Fruit fly (Drosophila melanogaster) whole organism, embryonic: Measurements from ENCODE around the gene Lcp65Ag1.

Source experiments
- CG11560 ChIP-seq: fragments of 200-800 bp; sonication (Bioruptor generic); IDR thresholded peaks from 3 replicates; pipeline ENCODE4 v1.3.6; 2022; ENCODE audit warnings: missing biosample characterization, missing genetic modification characterization
- CG13775 ChIP-seq: fragments of 200-800 bp; sonication (Bioruptor generic); optimal IDR thresholded peaks from 3 replicates; lab custom pipeline; 2017; ENCODE audit warnings: missing biosample characterization, mild to moderate bottlenecking, missing genetic modification characterization
- CG14050 ChIP-seq: fragments of 200-800 bp; sonication (Bioruptor generic); IDR thresholded peaks from 3 replicates; pipeline ENCODE4 v1.3.6; 2022; ENCODE audit warnings: missing biosample characterization, missing genetic modification characterization
- CG15269 ChIP-seq: fragments of 200-800 bp; sonication (Bioruptor generic); optimal IDR thresholded peaks from 2 replicates; lab custom pipeline; 2018; ENCODE audit warnings: missing biosample characterization, mild to moderate bottlenecking, missing genetic modification characterization, moderate library complexity
- CG15696 ChIP-seq: fragments of 200-800 bp; sonication (Bioruptor generic); optimal IDR thresholded peaks from 2 replicates; lab custom pipeline; 2019; ENCODE audit warnings: missing biosample characterization, mild to moderate bottlenecking, missing genetic modification characterization, moderate library complexity
- CG2889 ChIP-seq: fragments of 200-800 bp; sonication (Bioruptor generic); IDR thresholded peaks from 3 replicates; pipeline ENCODE4 v1.3.6; 2022; ENCODE audit warnings: missing biosample characterization, missing genetic modification characterization
- CG30020 ChIP-seq: fragments of 200-800 bp; optimal IDR thresholded peaks from 2 replicates; lab custom pipeline; 2019; ENCODE audit warnings: missing biosample characterization, mild to moderate bottlenecking, missing genetic modification characterization, moderate library complexity
- CG30403 ChIP-seq: fragments of 200-800 bp; sonication (Bioruptor generic); optimal IDR thresholded peaks from 3 replicates; lab custom pipeline; 2016; ENCODE audit warnings: missing biosample characterization, missing genetic modification characterization
- CG3838 ChIP-seq: fragments of 200-800 bp; sonication (Bioruptor generic); optimal IDR thresholded peaks from 3 replicates; lab custom pipeline; 2016; ENCODE audit warnings: missing biosample characterization, missing genetic modification characterization
- CG6272 ChIP-seq: fragments of 200-800 bp; sonication (Bioruptor generic); IDR thresholded peaks from 2 replicates; pipeline ENCODE4 v1.3.6; 2022; ENCODE audit warnings: missing biosample characterization, missing genetic modification characterization
- Deaf1 ChIP-seq: fragments of 200-800 bp; optimal IDR thresholded peaks from 3 replicates; lab custom pipeline; 2019; ENCODE audit warnings: missing biosample characterization, mild to moderate bottlenecking, missing genetic modification characterization, moderate library complexity
- Elba2 ChIP-seq: fragments of 200-800 bp; sonication (Bioruptor generic); optimal IDR thresholded peaks from 3 replicates; lab custom pipeline; 2016; ENCODE audit warnings: missing biosample characterization, missing genetic modification characterization
- Ets65A ChIP-seq: fragments of 200-800 bp; sonication (Bioruptor generic); peaks from one replicate; lab custom pipeline; 2016; ENCODE audit warnings: missing biosample characterization, missing genetic modification characterization
- Ets97D ChIP-seq: fragments of 200-800 bp; sonication (Bioruptor generic); optimal IDR thresholded peaks from 3 replicates; lab custom pipeline; 2016; ENCODE audit warnings: missing biosample characterization, missing genetic modification characterization
- H2.0 ChIP-seq: fragments of 200-800 bp; sonication (Bioruptor generic); IDR thresholded peaks from 2 replicates; pipeline ENCODE4 v1.3.6; 2022; ENCODE audit warnings: missing biosample characterization, missing genetic modification characterization
- Hand ChIP-seq: fragments of 200-800 bp; sonication (Bioruptor generic); optimal IDR thresholded peaks from 2 replicates; lab custom pipeline; 2017; ENCODE audit warnings: mild to moderate bottlenecking, missing biosample characterization, missing genetic modification reagents, missing genetic modification characterization
- Jarid2 ChIP-seq: fragments of 200-800 bp; sonication (Bioruptor generic); optimal IDR thresholded peaks from 3 replicates; lab custom pipeline; 2017; ENCODE audit warnings: mild to moderate bottlenecking, missing biosample characterization, missing genetic modification reagents, missing genetic modification characterization
- MESR4 ChIP-seq: fragments of 200-800 bp; sonication (Bioruptor generic); optimal IDR thresholded peaks from 2 replicates; lab custom pipeline; 2018; ENCODE audit warnings: missing biosample characterization, mild to moderate bottlenecking, missing genetic modification characterization, moderate library complexity
- Max ChIP-seq: fragments of 200-800 bp; sonication (Bioruptor generic); optimal IDR thresholded peaks from 2 replicates; lab custom pipeline; 2016; ENCODE audit warnings: missing biosample characterization, mild to moderate bottlenecking, missing genetic modification characterization
- Med ChIP-seq: fragments of 200-800 bp; sonication (Bioruptor generic); peaks from one replicate; lab custom pipeline; 2016; ENCODE audit warnings: missing biosample characterization, missing genetic modification characterization, mild to moderate bottlenecking, inconsistent platforms, moderate library complexity
- NC2α ChIP-seq: fragments of 200-800 bp; sonication (Bioruptor generic); optimal IDR thresholded peaks from 2 replicates; lab custom pipeline; 2016; ENCODE audit warnings: missing biosample characterization, missing genetic modification characterization
- Nf-YB ChIP-seq: fragments of 200-800 bp; sonication (Bioruptor generic); optimal IDR thresholded peaks from 3 replicates; lab custom pipeline; 2019; ENCODE audit warnings: missing biosample characterization, mild to moderate bottlenecking, missing genetic modification characterization, moderate library complexity
- Nf-YC ChIP-seq: fragments of 200-800 bp; optimal IDR thresholded peaks from 3 replicates; lab custom pipeline; 2019; ENCODE audit warnings: missing biosample characterization, mild to moderate bottlenecking, missing genetic modification characterization, moderate library complexity
- PHDP ChIP-seq: fragments of 200-800 bp; sonication (Bioruptor generic); optimal IDR thresholded peaks from 3 replicates; lab custom pipeline; 2018; ENCODE audit warnings: missing biosample characterization, mild to moderate bottlenecking, missing genetic modification characterization, moderate library complexity
- al ChIP-seq: fragments of 200-800 bp; sonication (Bioruptor generic); IDR thresholded peaks from 2 replicates; pipeline ENCODE4 v1.3.6; 2022; ENCODE audit warnings: missing biosample characterization, missing genetic modification characterization
- bab2 ChIP-seq: fragments of 200-800 bp; sonication (Bioruptor generic); optimal IDR thresholded peaks from 2 replicates; lab custom pipeline; 2016; ENCODE audit warnings: missing biosample characterization, missing genetic modification characterization
- bigmax ChIP-seq: fragments of 200-800 bp; sonication (Bioruptor generic); optimal IDR thresholded peaks from 2 replicates; lab custom pipeline; 2018; ENCODE audit warnings: missing biosample characterization, mild to moderate bottlenecking, missing genetic modification characterization
- btn ChIP-seq: fragments of 200-800 bp; sonication (Bioruptor generic); optimal IDR thresholded peaks from 2 replicates; lab custom pipeline; 2016; ENCODE audit warnings: missing biosample characterization, missing genetic modification characterization
- chinmo ChIP-seq: fragments of 200-800 bp; sonication (Bioruptor generic); IDR thresholded peaks from 4 replicates; pipeline ENCODE4 v1.3.6; 2022; ENCODE audit warnings: missing biosample characterization, missing genetic modification characterization; ENCODE audit not compliant: partially characterized antibody
- dan ChIP-seq: fragments of 200-800 bp; sonication (Bioruptor generic); IDR thresholded peaks from 2 replicates; pipeline ENCODE4 v1.3.6; 2022; ENCODE audit warnings: missing biosample characterization, missing genetic modification characterization
- dpn ChIP-seq, 2 experiments: fragments of 200-800 bp; sonication (Bioruptor generic); optimal IDR thresholded peaks; 3 replicates each; lab custom pipeline; 2016; ENCODE audit warnings: missing biosample characterization in 2 of 2, missing genetic modification characterization in 2 of 2
- dysf ChIP-seq: fragments of 200-800 bp; sonication (Bioruptor generic); IDR thresholded peaks from 3 replicates; pipeline ENCODE4 v1.3.6; 2022; ENCODE audit warnings: missing biosample characterization, missing genetic modification characterization
- ewg ChIP-seq: fragments of 200-800 bp; sonication (Bioruptor generic); optimal IDR thresholded peaks from 3 replicates; lab custom pipeline; 2017; ENCODE audit warnings: mild to moderate bottlenecking, missing biosample characterization, missing genetic modification reagents, missing genetic modification characterization
- grn ChIP-seq: fragments of 200-800 bp; sonication (Bioruptor generic); optimal IDR thresholded peaks from 3 replicates; lab custom pipeline; 2017; ENCODE audit warnings: missing biosample characterization, missing genetic modification characterization
- gt ChIP-seq: fragments of 200-800 bp; sonication (Bioruptor generic); IDR thresholded peaks from 2 replicates; pipeline ENCODE4 v1.3.6; 2022; ENCODE audit warnings: missing biosample characterization, missing genetic modification characterization
- hkb ChIP-seq, 2 experiments: fragments of 200-800 bp in 1 of 2; fragments of >200 bp in 1 of 2; sonication (Bioruptor generic) in 1 of 2; IDR thresholded peaks in 1 of 2; optimal IDR thresholded peaks in 1 of 2; 2 replicates each; pipeline versions ENCODE4 v1.3.6 to Lab custom; 2017 to 2022; ENCODE audit warnings: missing biosample characterization in 1 of 2, missing genetic modification characterization in 1 of 2
- lov ChIP-seq, 2 experiments: fragments of 200-800 bp in 1 of 2; fragments of >200 bp in 1 of 2; sonication (Bioruptor generic) in 1 of 2; IDR thresholded peaks in 1 of 2; optimal IDR thresholded peaks in 1 of 2; 2 replicates in 1 of 2; 3 replicates in 1 of 2; pipeline versions ENCODE4 v1.3.6 to Lab custom; 2017 to 2022; ENCODE audit warnings: missing biosample characterization in 1 of 2, missing genetic modification characterization in 1 of 2
- maf-S ChIP-seq: fragments of 200-800 bp; sonication (Bioruptor generic); optimal IDR thresholded peaks from 2 replicates; lab custom pipeline; 2016; ENCODE audit warnings: missing biosample characterization, missing genetic modification characterization
- nom ChIP-seq: fragments of 200-800 bp; sonication (Bioruptor generic); optimal IDR thresholded peaks from 2 replicates; lab custom pipeline; 2017; ENCODE audit warnings: missing biosample characterization, missing genetic modification characterization, mild to moderate bottlenecking, moderate library complexity, missing genetic modification reagents
- otp ChIP-seq: fragments of 200-800 bp; sonication (Bioruptor generic); IDR thresholded peaks from 3 replicates; pipeline ENCODE4, ENCODE4 v1.3.6; 2022; ENCODE audit warnings: missing biosample characterization, missing genetic modification characterization
- sc ChIP-seq, 3 experiments: fragments of >200 bp in 2 of 3; fragments of 200-800 bp in 1 of 3; sonication (Bioruptor generic) in 1 of 3; optimal IDR thresholded peaks; 2 replicates in 2 of 3; 3 replicates in 1 of 3; lab custom pipeline; 2017; ENCODE audit warnings: mild to moderate bottlenecking in 1 of 3, missing biosample characterization in 1 of 3, missing genetic modification characterization in 1 of 3, missing genetic modification reagents in 1 of 3
- seq ChIP-seq: fragments of 200-800 bp; sonication (Bioruptor generic); IDR thresholded peaks from 2 replicates; pipeline ENCODE4 v1.3.6; 2022; ENCODE audit warnings: missing biosample characterization, missing genetic modification characterization
- slp2 ChIP-seq: fragments of 200-800 bp; sonication (Bioruptor generic); optimal IDR thresholded peaks from 2 replicates; lab custom pipeline; 2016; ENCODE audit warnings: missing biosample characterization, missing genetic modification characterization
- wek ChIP-seq: fragments of 200-800 bp; sonication (Bioruptor generic); optimal IDR thresholded peaks from 3 replicates; lab custom pipeline; 2018; ENCODE audit warnings: missing biosample characterization, mild to moderate bottlenecking, missing genetic modification characterization, moderate library complexity
- zen2 ChIP-seq: fragments of 200-800 bp; sonication (Bioruptor generic); IDR thresholded peaks from 3 replicates; pipeline ENCODE4 v1.3.6; 2022; ENCODE audit warnings: missing biosample characterization, missing genetic modification characterization; ENCODE audit not compliant: partially characterized antibody
- zfh2 ChIP-seq: fragments of 200-800 bp; sonication (Bioruptor generic); optimal IDR thresholded peaks from 2 replicates; lab custom pipeline; 2016; ENCODE audit warnings: missing biosample characterization, missing genetic modification characterization

Gene Lcp65Ag1

dm6 chr3L:6103658-6104057, 31.4 kb downstream of the Lcp65Ag1 start (continued):
- TF ChIP-seq CG6272 (0 out of 2 replicates have a peak, but pooled peaks have one; percentile 26), Ets97D (GFP tag; lab: Kevin White, UChicago) (peak; percentile 30), Ets65A (GFP tag; lab: Kevin White, UChicago) (peak; percentile 35), seq (GFP tag; lab: Robert Waterston, UW) (0 out of 2 replicates have a peak, but pooled peaks have one; percentile 33)

dm6 chr3L:6097270-6097669, 37.8 kb downstream of the Lcp65Ag1 start, which contains the start of gene Ets65A:
Gene Ets65A, plus strand, starts transcription at chr3L:6097617.
- peak; percentile 75 for TF ChIP-seq Nf-YB (GFP tag; lab: Kevin White, UChicago)
- TF ChIP-seq CG30403 (GFP tag; lab: Kevin White, UChicago) = no peak
- TF ChIP-seq ewg (GFP tag; lab: Kevin White, UChicago) = peak; percentile 79
- no peak for TF ChIP-seq lov (optimal IDR thresholded peaks at IDR 0.05; lab: Kevin White, UChicago)
- 0 out of 3 replicates have a peak, but pooled peaks have one; percentile 11 for TF ChIP-seq lov (GFP tag; IDR thresholded peaks at IDR 0.05; lab: Robert Waterston, UW)
- 0 out of 3 replicates have a peak, but pooled peaks have one; percentile 12 for TF ChIP-seq zen2 (GFP tag; lab: Robert Waterston, UW)
- no peak for TF ChIP-seq CG14050 (GFP tag; lab: Robert Waterston, UW)
- TF ChIP-seq CG3838 (GFP tag; lab: Kevin White, UChicago) = no peak
- peak; percentile 68; the same call in 1 of the 2 replicates for TF ChIP-seq seq (GFP tag; lab: Robert Waterston, UW)
- no peak for TF ChIP-seq H2.0 (GFP tag; lab: Robert Waterston, UW)
- TF ChIP-seq Deaf1 = peak; percentile 34
- peak; percentile 3 for TF ChIP-seq grn (GFP tag; lab: Kevin White, UChicago)
- TF ChIP-seq btn (GFP tag; lab: Kevin White, UChicago) = no peak
- peak; percentile 47 for TF ChIP-seq Ets65A (GFP tag; lab: Kevin White, UChicago)
- no peak for TF ChIP-seq wek
- TF ChIP-seq CG11560 (tag; lab: Robert Waterston, UW) = 0 out of 3 replicates have a peak, but pooled peaks have one; percentile 28
- TF ChIP-seq Hand (GFP tag; lab: Kevin White, UChicago) = no peak
- TF ChIP-seq hkb (optimal IDR thresholded peaks at IDR 0.05; lab: Kevin White, UChicago) = no peak
- TF ChIP-seq hkb (GFP tag; IDR thresholded peaks at IDR 0.05; lab: Robert Waterston, UW) = no peak
- TF ChIP-seq Nf-YC (tag; lab: Kevin White, UChicago) = peak; percentile 91
- TF ChIP-seq dysf (GFP tag; lab: Robert Waterston, UW) = no peak
- peak; percentile 42 for TF ChIP-seq Med
- TF ChIP-seq CG30020 (tag; lab: Kevin White, UChicago) = no peak
- no peak for TF ChIP-seq slp2 (GFP tag; lab: Kevin White, UChicago)
- TF ChIP-seq dan (GFP tag; lab: Robert Waterston, UW) = 0 out of 2 replicates have a peak, but pooled peaks have one; percentile 16
- 0 out of 4 replicates have a peak, but pooled peaks have one; percentile 12 for TF ChIP-seq chinmo (GFP tag; lab: Robert Waterston, UW)

dm6 chr3L:6094697-6095096, 40.4 kb downstream of the Lcp65Ag1 start, which contains the start of the genes CG10467 and loj:
Gene CG10467, minus strand, starts transcription at chr3L:6094747.
Gene loj, plus strand, starts transcription at chr3L:6094987.
- TF ChIP-seq al (GFP tag; lab: Robert Waterston, UW) (peak; percentile 98), bigmax (GFP tag; lab: Kevin White, UChicago) (no peak), Max (peak; percentile 92), dpn (GFP tag; optimal IDR thresholded peaks at IDR 0.05; lab: Kevin White, UChicago) (peak; percentile 80 to 98), zfh2 (peak; percentile 87), nom (GFP tag; lab: Kevin White, UChicago) (no peak), MESR4 (no peak), maf-S (GFP tag; lab: Kevin White, UChicago) (peak; percentile 69), CG2889 (GFP tag; lab: Robert Waterston, UW) (peak; percentile 96), otp (GFP tag; lab: Robert Waterston, UW) (peak; percentile 94), CG15696 (peak; percentile 98), gt (GFP tag; lab: Robert Waterston, UW) (peak; percentile 94), NC2α (no peak), Elba2 (peak; percentile 61), sc (optimal IDR thresholded peaks at IDR 0.05; lab: Kevin White, UChicago) (no peak), sc (GFP tag; optimal IDR thresholded peaks at IDR 0.05; lab: Kevin White, UChicago) (peak; percentile 85), PHDP (tag; lab: Kevin White, UChicago) (peak; percentile 97), CG13775 (GFP tag; lab: Kevin White, UChicago) (peak; percentile 96), Jarid2 (GFP tag; lab: Kevin White, UChicago) (peak; percentile 67), CG15269 (tag; lab: Kevin White, UChicago) (peak; percentile 95), bab2 (peak; percentile 88)
